Worm (Caenorhabditis elegans) whole organism, late embryonic: ENCODE results near the gene EGAP9.4.

Experiments
- ama-1 ChIP-seq: fragments of 150-350 bp; optimal IDR thresholded peaks from 2 replicates; lab custom pipeline; 2014
- ceh-22 ChIP-seq: sonication (generic microtip); optimal IDR thresholded peaks from 2 replicates; lab custom pipeline; 2017; ENCODE audit warnings: missing biosample characterization, missing genetic modification characterization
- elt-2 ChIP-seq: sonication (generic microtip); optimal IDR thresholded peaks from 2 replicates; lab custom pipeline; 2016; ENCODE audit warnings: missing genetic modification reagents, missing genetic modification characterization, missing compliant biosample characterization
- fkh-10 ChIP-seq: fragments of 150-350 bp; optimal IDR thresholded peaks from 2 replicates; lab custom pipeline; 2014; ENCODE audit warnings: missing biosample characterization, missing genetic modification reagents, missing genetic modification characterization
- hlh-13 ChIP-seq: fragments of 200-800 bp; sonication (Bioruptor generic); optimal IDR thresholded peaks from 2 replicates; lab custom pipeline; 2018; ENCODE audit warnings: mild to moderate bottlenecking, missing genetic modification characterization, missing compliant biosample characterization
- npax-4 ChIP-seq: sonication (generic microtip); optimal IDR thresholded peaks from 2 replicates; lab custom pipeline; 2016; ENCODE audit warnings: missing genetic modification characterization, missing compliant biosample characterization
- odd-2 ChIP-seq: sonication (generic microtip); optimal IDR thresholded peaks from 2 replicates; lab custom pipeline; 2017; ENCODE audit warnings: antibody characterized with exemption, mild to moderate bottlenecking, missing genetic modification characterization, missing compliant biosample characterization
- unc-3 ChIP-seq, 2 experiments: fragments of 200-800 bp in 1 of 2; sonication (Bioruptor generic) in 1 of 2; sonication (generic microtip) in 1 of 2; conservative IDR thresholded peaks in 1 of 2; optimal IDR thresholded peaks in 1 of 2; 2 replicates each; pipeline versions ENCODE4 v1.3.6 to Lab custom; 2016 to 2022; ENCODE audit warnings: missing compliant biosample characterization in 2 of 2, missing genetic modification characterization in 2 of 2, missing genetic modification reagents in 1 of 2

- no peak for TF ChIP-seq hlh-13 (GFP tag; lab: Kevin White, UChicago)
- TF ChIP-seq fkh-10, result no peak
- peak; percentile 11 for TF ChIP-seq elt-2
- no peak for TF ChIP-seq ama-1 (lab: Kevin White, UChicago)
- no peak for TF ChIP-seq unc-3 (GFP tag; conservative IDR thresholded peaks at IDR 0.05; lab: Robert Waterston, UW)
- no peak for TF ChIP-seq unc-3 (tag; optimal IDR thresholded peaks at IDR 0.05; lab: Kevin White, UChicago)
- TF ChIP-seq odd-2 (tag; lab: Kevin White, UChicago), result no peak
- no peak for TF ChIP-seq ceh-22 (tag; lab: Kevin White, UChicago)
- no peak for TF ChIP-seq npax-4 (tag; lab: Kevin White, UChicago)
These were observed 24.8 kb upstream of the EGAP9.4 start, which contains the start of gene twk-10 for ce11 chrV:6551707-6552390.
